Worm (Caenorhabditis elegans) whole organism, L1 larva: ENCODE measurements around the gene srw-4.

Experiments used
- F16B12.6 ChIP-seq: fragments of 150-350 bp; optimal IDR thresholded peaks from 2 replicates; lab custom pipeline; 2014; ENCODE audit warnings: missing biosample characterization, missing genetic modification characterization
- aha-1 ChIP-seq: fragments of 150-350 bp; optimal IDR thresholded peaks from 2 replicates; lab custom pipeline; 2014; ENCODE audit warnings: missing biosample characterization, missing genetic modification characterization
- alr-1 ChIP-seq: fragments of 200-800 bp; sonication (Bioruptor generic); optimal IDR thresholded peaks from 2 replicates; lab custom pipeline; 2018; ENCODE audit warnings: borderline replicate concordance, mild to moderate bottlenecking, missing genetic modification characterization, missing compliant biosample characterization
- blmp-1 ChIP-seq: fragments of 150-350 bp; optimal IDR thresholded peaks from 2 replicates; lab custom pipeline; 2014; ENCODE audit warnings: missing biosample characterization, missing genetic modification characterization
- ceh-8 ChIP-seq: fragments of 200-800 bp; sonication (Bioruptor generic); optimal IDR thresholded peaks from 2 replicates; lab custom pipeline; 2018; ENCODE audit warnings: mild to moderate bottlenecking, missing genetic modification characterization, moderate library complexity, missing compliant biosample characterization
- ceh-82 ChIP-seq, 3 experiments: fragments of 150-350 bp in 1 of 3; sonication (generic microtip) in 2 of 3; optimal IDR thresholded peaks; 2 replicates each; lab custom pipeline; 2014 to 2017; ENCODE audit warnings: missing biosample characterization in 3 of 3, missing genetic modification characterization in 3 of 3
- ces-1 ChIP-seq: fragments of 150-350 bp; optimal IDR thresholded peaks from 2 replicates; lab custom pipeline; 2014; ENCODE audit warnings: missing biosample characterization, missing genetic modification reagents, missing genetic modification characterization
- dpl-1 ChIP-seq, 3 experiments: fragments of 150-350 bp in 2 of 3; sonication (generic microtip) in 1 of 3; optimal IDR thresholded peaks; 2 replicates each; lab custom pipeline; 2014 to 2017; ENCODE audit warnings: missing biosample characterization in 3 of 3, missing genetic modification characterization in 3 of 3, missing genetic modification reagents in 3 of 3
- efl-1 ChIP-seq, 4 experiments: fragments of 150-350 bp; optimal IDR thresholded peaks in 3 of 4; peaks in 1 of 4; 1 replicate in 1 of 4; 2 replicates in 3 of 4; lab custom pipeline; 2014; ENCODE audit warnings: missing biosample characterization in 2 of 4, missing genetic modification characterization in 2 of 4, missing genetic modification reagents in 2 of 4
- egl-13 ChIP-seq: sonication (generic microtip); optimal IDR thresholded peaks from 2 replicates; lab custom pipeline; 2016; ENCODE audit warnings: missing genotype, missing genetic modification reagents, missing genetic modification characterization, missing compliant biosample characterization
- elt-2 ChIP-seq: sonication (generic microtip); optimal IDR thresholded peaks from 2 replicates; lab custom pipeline; 2016; ENCODE audit warnings: missing genetic modification characterization, mild to moderate bottlenecking, inconsistent platforms, missing compliant biosample characterization, missing genetic modification reagents
- ets-5 ChIP-seq: fragments of 200-800 bp; sonication (Bioruptor generic); IDR thresholded peaks from 2 replicates; pipeline ENCODE4 v1.3.6; 2022; ENCODE audit warnings: missing genetic modification characterization, missing compliant biosample characterization
- fkh-10 ChIP-seq: sonication (generic microtip); optimal IDR thresholded peaks from 2 replicates; lab custom pipeline; 2017; ENCODE audit warnings: missing biosample characterization, missing genetic modification reagents, missing genetic modification characterization
- fkh-8 ChIP-seq: sonication (generic microtip); optimal IDR thresholded peaks from 2 replicates; lab custom pipeline; 2016; ENCODE audit warnings: mild to moderate bottlenecking, missing genetic modification characterization, missing compliant biosample characterization
- fos-1 ChIP-seq: fragments of 150-350 bp; optimal IDR thresholded peaks from 2 replicates; lab custom pipeline; 2014; ENCODE audit warnings: missing biosample characterization, missing genetic modification characterization
- hlh-17 ChIP-seq: fragments of 200-800 bp; sonication (Bioruptor generic); optimal IDR thresholded peaks from 2 replicates; lab custom pipeline; 2018; ENCODE audit warnings: missing genetic modification characterization, mild to moderate bottlenecking, missing compliant biosample characterization, moderate library complexity, borderline replicate concordance
- hpl-2 ChIP-seq: fragments of 150-350 bp; optimal IDR thresholded peaks from 2 replicates; lab custom pipeline; 2014; ENCODE audit warnings: missing biosample characterization, missing genetic modification reagents, missing genetic modification characterization
- lin-13 ChIP-seq: fragments of 150-350 bp; optimal IDR thresholded peaks from 2 replicates; lab custom pipeline; 2014; ENCODE audit warnings: missing biosample characterization, missing genetic modification reagents, missing genetic modification characterization
- lir-3 ChIP-seq: sonication (generic microtip); optimal IDR thresholded peaks from 2 replicates; lab custom pipeline; 2016; ENCODE audit warnings: mild to moderate bottlenecking, missing genetic modification characterization, moderate library complexity, missing compliant biosample characterization; ENCODE audit not compliant: poor library complexity
- lsy-2 ChIP-seq, 2 experiments: fragments of 150-350 bp; optimal IDR thresholded peaks; 2 replicates each; lab custom pipeline; 2014; ENCODE audit warnings: missing biosample characterization in 2 of 2, missing genetic modification characterization in 2 of 2
- mdl-1 ChIP-seq, 2 experiments: fragments of 150-350 bp; optimal IDR thresholded peaks; 2 replicates each; lab custom pipeline; 2014 to 2017; ENCODE audit warnings: missing biosample characterization in 2 of 2, missing genetic modification characterization in 2 of 2, inconsistent platforms in 1 of 2
- mef-2 ChIP-seq: fragments of 150-350 bp; optimal IDR thresholded peaks from 2 replicates; lab custom pipeline; 2014; ENCODE audit warnings: missing biosample characterization, missing genetic modification characterization
- mep-1 ChIP-seq: fragments of 150-350 bp; optimal IDR thresholded peaks from 2 replicates; lab custom pipeline; 2014; ENCODE audit warnings: missing biosample characterization, missing genetic modification characterization
- nhr-11 ChIP-seq: fragments of 150-350 bp; optimal IDR thresholded peaks from 2 replicates; lab custom pipeline; 2014; ENCODE audit warnings: missing biosample characterization, missing genetic modification characterization
- nhr-12 ChIP-seq: sonication (generic microtip); optimal IDR thresholded peaks from 2 replicates; lab custom pipeline; 2017; ENCODE audit warnings: missing biosample characterization, missing genetic modification characterization
- nhr-19 ChIP-seq: fragments of 200-800 bp; sonication (Bioruptor generic); conservative IDR thresholded peaks from 2 replicates; pipeline ENCODE4 v1.3.6; 2022; ENCODE audit warnings: missing genetic modification characterization, missing compliant biosample characterization
- nhr-47 ChIP-seq: sonication (generic microtip); optimal IDR thresholded peaks from 2 replicates; lab custom pipeline; 2016; ENCODE audit warnings: mild to moderate bottlenecking, missing genetic modification characterization, moderate library complexity, missing compliant biosample characterization
- nhr-71 ChIP-seq: sonication (generic microtip); optimal IDR thresholded peaks from 2 replicates; lab custom pipeline; 2016; ENCODE audit warnings: mild to moderate bottlenecking, missing genetic modification characterization, moderate library complexity, missing compliant biosample characterization
- nhr-76 ChIP-seq: sonication (generic microtip); optimal IDR thresholded peaks from 2 replicates; lab custom pipeline; 2017; ENCODE audit warnings: missing biosample characterization, missing genetic modification characterization
- nhr-84 ChIP-seq: sonication (generic microtip); optimal IDR thresholded peaks from 2 replicates; lab custom pipeline; 2017; ENCODE audit warnings: missing biosample characterization, missing genetic modification characterization
- nhr-90 ChIP-seq: sonication (generic microtip); optimal IDR thresholded peaks from 2 replicates; lab custom pipeline; 2016; ENCODE audit warnings: mild to moderate bottlenecking, missing genetic modification characterization, missing compliant biosample characterization; ENCODE audit not compliant: poor library complexity
- pax-3 ChIP-seq: fragments of 200-800 bp; sonication (Bioruptor generic); optimal IDR thresholded peaks from 2 replicates; lab custom pipeline; 2018; ENCODE audit warnings: mild to moderate bottlenecking, missing genetic modification characterization, moderate library complexity, missing compliant biosample characterization
- rnt-1 ChIP-seq: sonication (generic microtip); optimal IDR thresholded peaks from 2 replicates; lab custom pipeline; 2016; ENCODE audit warnings: mild to moderate bottlenecking, missing genetic modification characterization, moderate library complexity, missing compliant biosample characterization
- unc-86 ChIP-seq: sonication (generic microtip); optimal IDR thresholded peaks from 2 replicates; lab custom pipeline; 2016; ENCODE audit warnings: missing genetic modification characterization, missing compliant biosample characterization
- unc-98 ChIP-seq: fragments of 200-800 bp; sonication (Bioruptor generic); IDR thresholded peaks from 2 replicates; pipeline ENCODE4 v1.3.6; 2022; ENCODE audit warnings: missing genetic modification characterization, missing compliant biosample characterization
- vab-15 ChIP-seq: sonication (generic microtip); optimal IDR thresholded peaks from 2 replicates; lab custom pipeline; 2017; ENCODE audit warnings: missing genotype, mild to moderate bottlenecking, missing genetic modification characterization, missing compliant biosample characterization
- ztf-4 ChIP-seq: fragments of 150-350 bp; optimal IDR thresholded peaks from 2 replicates; lab custom pipeline; 2014; ENCODE audit warnings: missing biosample characterization, missing genetic modification characterization

The srw-4 gene

ce11 chrV:2888681-2889080, at the start of gene srw-4:
Gene srw-4 (minus strand): TSS chrV:2888781.
- TF ChIP-seq pax-3 (tag; lab: Kevin White, UChicago), result no peak
- no peak for TF ChIP-seq ets-5
- TF ChIP-seq F16B12.6 (tag; lab: Kevin White, UChicago), result no peak
- TF ChIP-seq ces-1 (GFP tag; lab: Kevin White, UChicago), result no peak
- no peak for TF ChIP-seq ceh-8
- no peak for TF ChIP-seq nhr-76
- TF ChIP-seq hlh-17 (GFP tag; lab: Kevin White, UChicago), result no peak
- TF ChIP-seq unc-98 (GFP tag; lab: Robert Waterston, UW), result no peak
- no peak for TF ChIP-seq rnt-1
- TF ChIP-seq ceh-82 (tag; optimal IDR thresholded peaks at IDR 0.05; lab: Kevin White, UChicago), result no peak
- no peak for TF ChIP-seq nhr-71 (tag; lab: Kevin White, UChicago)
- no peak for TF ChIP-seq nhr-19 (GFP tag; lab: Robert Waterston, UW)
- no peak for TF ChIP-seq fos-1 (tag; lab: Kevin White, UChicago)
- TF ChIP-seq dpl-1 (GFP tag; optimal IDR thresholded peaks at IDR 0.05; lab: Kevin White, UChicago), result no peak

ce11 chrV:2934075-2934474, 45.5 kb upstream of the srw-4 start, which contains the start of gene srh-247:
Gene srh-247 (minus strand): TSS chrV:2934175.
- TF ChIP-seq mdl-1 (tag; optimal IDR thresholded peaks at IDR 0.05; lab: Kevin White, UChicago), result no peak
- no peak for TF ChIP-seq mep-1 (tag; lab: Kevin White, UChicago)
- TF ChIP-seq, all 84 proteins: peak for 0

ce11 chrV:2931252-2931651, 42.7 kb upstream of the srw-4 start, which contains the start of gene C31B8.1:
Gene C31B8.1 (plus strand): TSS chrV:2931552.
- TF ChIP-seq ztf-4 (no peak), efl-1 (optimal IDR thresholded peaks at IDR 0.05; lab: Kevin White, UChicago) (no peak), efl-1 (GFP tag; optimal IDR thresholded peaks at IDR 0.05 in 1 of 2; lab: Kevin White, UChicago) (peak in 1 of 2 experiments; percentile 78), aha-1 (no peak), nhr-71 (tag; lab: Kevin White, UChicago) (no peak), nhr-11 (tag; lab: Kevin White, UChicago) (no peak), fkh-10 (no peak)

- TF ChIP-seq nhr-12 (tag; lab: Kevin White, UChicago) (no peak), F16B12.6 (tag; lab: Kevin White, UChicago) (no peak), nhr-90 (no peak), nhr-84 (tag; lab: Kevin White, UChicago) (no peak), mef-2 (no peak), aha-1 (no peak), alr-1 (no peak), unc-86 (tag; lab: Kevin White, UChicago) (no peak), blmp-1 (tag; lab: Kevin White, UChicago) (no peak), fos-1 (tag; lab: Kevin White, UChicago) (no peak), vab-15 (tag; lab: Kevin White, UChicago) (no peak), fkh-8 (tag; lab: Kevin White, UChicago) (no peak), lsy-2 (tag; optimal IDR thresholded peaks at IDR 0.05; lab: Kevin White, UChicago) (no peak), hpl-2 (GFP tag; lab: Kevin White, UChicago) (no peak), egl-13 (tag; lab: Kevin White, UChicago) (no peak), lir-3 (tag; lab: Kevin White, UChicago) (no peak), elt-2 (tag; lab: Kevin White, UChicago) (no peak), ztf-4 (no peak), nhr-47 (no peak), lin-13 (no peak)
These were observed 41.2 kb upstream of the srw-4 start, which contains the start of gene C31B8.16 for ce11 chrV:2929753-2930152. Gene C31B8.16 (plus strand): TSS chrV:2930053.
